Fruit fly (Drosophila melanogaster): ENCODE results near the gene tHMG2.

DNA sequence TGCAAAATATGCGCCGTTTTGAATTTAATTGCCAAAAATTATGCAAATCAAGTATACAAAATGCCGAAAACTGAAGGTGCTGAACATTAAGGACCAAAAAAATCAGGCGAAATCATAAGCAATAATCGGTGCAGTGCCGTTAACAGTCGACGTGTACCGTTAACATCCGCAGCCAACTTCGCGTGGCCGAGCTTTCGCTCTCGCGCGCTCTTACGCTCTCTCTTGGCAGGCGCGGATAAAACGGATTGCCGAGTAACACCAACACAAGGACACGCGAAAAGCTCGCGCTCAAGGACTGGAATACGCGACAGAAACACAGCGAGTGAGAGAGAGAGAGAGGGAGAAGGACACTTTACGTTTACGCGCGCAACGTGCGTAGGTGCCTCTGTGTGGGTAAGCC lies 22.7 kb upstream of the tHMG2 start:
- no peak for TF ChIP-seq Myc (optimal IDR thresholded peaks at IDR 0.05)
- TF ChIP-seq psq (optimal IDR thresholded peaks at IDR 0.05): no peak
- TF ChIP-seq h (optimal IDR thresholded peaks at IDR 0.05): no peak
- no peak for TF ChIP-seq ttk (optimal IDR thresholded peaks at IDR 0.05)
- no peak for TF ChIP-seq Sin3A (optimal IDR thresholded peaks at IDR 0.05)
